Fruit fly (Drosophila melanogaster): ENCODE measurements around the gene tinc.

The tinc gene

DNA sequence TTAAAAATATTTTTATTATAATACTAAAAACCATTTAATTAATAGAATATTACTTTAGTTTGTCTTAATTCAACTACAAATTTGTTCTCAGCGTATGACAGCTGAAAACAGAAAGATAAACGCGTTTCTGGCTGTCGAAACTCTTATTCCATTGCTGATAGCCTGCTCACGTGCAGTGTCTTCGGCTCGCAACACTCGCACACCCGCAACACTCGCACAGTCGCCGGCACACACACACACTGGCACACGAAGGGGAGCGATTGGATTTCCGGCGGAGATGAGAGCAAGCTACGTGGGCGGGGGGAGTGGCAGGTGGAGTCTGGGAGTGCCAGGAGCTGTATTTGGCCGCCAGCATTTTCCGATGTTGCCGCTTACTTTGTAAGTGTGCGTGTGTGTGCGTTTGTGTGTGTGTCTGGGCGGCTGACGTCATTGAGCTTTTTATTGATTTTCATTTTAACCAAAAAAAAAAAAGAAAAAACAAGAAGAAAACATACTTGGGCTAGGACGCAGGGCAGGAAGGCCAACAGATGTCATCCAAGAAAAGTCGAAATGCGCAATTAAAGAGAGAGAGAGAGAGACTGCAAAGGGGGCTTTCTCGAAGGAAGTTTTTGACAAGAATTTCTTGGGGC is 106.6 kb downstream of the tinc start:
- TF ChIP-seq CG12768 (GFP tag; optimal IDR thresholded peaks at IDR 0.05) (no peak), cic (GFP tag; optimal IDR thresholded peaks at IDR 0.05) (no peak), tj (GFP tag; optimal IDR thresholded peaks at IDR 0.05) (no peak), kay (GFP tag; ENCODE audit: borderline replicate concordance) (no peak), Hr96 (GFP tag; optimal IDR thresholded peaks at IDR 0.05) (no peak), CG1620 (GFP tag; optimal IDR thresholded peaks at IDR 0.05) (no peak), bab1 (GFP tag; optimal IDR thresholded peaks at IDR 0.05) (no peak), CG33017 (tag; optimal IDR thresholded peaks at IDR 0.05) (no peak), toe (GFP tag; optimal IDR thresholded peaks at IDR 0.05) (no peak), Crg-1 (GFP tag; optimal IDR thresholded peaks at IDR 0.05) (no peak)

DNA sequence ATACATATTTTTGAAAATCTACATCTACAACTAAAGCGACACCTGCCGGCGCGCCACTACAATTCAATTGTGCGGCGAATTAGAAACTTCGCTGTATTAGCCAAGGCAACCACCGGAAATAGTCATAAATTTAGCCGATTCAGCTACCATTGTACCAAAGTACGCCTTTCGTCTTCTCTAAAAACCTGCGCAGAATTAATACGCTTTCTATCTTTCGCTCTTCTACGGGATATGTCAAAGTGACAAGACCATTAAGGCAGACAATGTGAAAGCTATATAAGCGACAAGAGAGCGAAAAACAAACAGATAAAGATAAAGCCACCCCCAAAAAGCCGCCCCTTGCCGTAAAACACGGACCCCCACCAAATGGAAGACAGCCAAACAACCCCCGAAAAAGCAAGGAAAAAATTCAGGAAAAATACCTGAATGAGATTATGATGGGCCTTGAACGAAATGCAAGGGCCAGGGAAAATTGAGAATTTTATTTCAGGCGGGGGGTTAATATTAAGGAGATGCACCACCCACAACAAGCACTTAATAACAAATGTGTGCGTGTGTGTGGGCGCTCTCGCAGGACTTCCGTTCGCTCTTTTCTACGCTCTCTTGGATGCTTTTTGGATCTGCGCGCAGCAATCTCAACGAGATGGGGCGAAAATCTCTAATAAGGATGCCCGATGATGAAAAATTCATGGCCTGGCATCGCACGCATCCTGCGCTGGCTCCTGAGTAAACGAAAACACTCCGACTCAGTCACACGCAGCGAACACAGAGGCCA is 108.0 kb downstream of the tinc start, which contains the start of gene cpo:
cpo (plus strand) TSS at position 725 of the 775 bp plus-strand sequence.
- TF ChIP-seq pad (GFP tag; optimal IDR thresholded peaks at IDR 0.05) (peak; percentile 53), toe (GFP tag; optimal IDR thresholded peaks at IDR 0.05) (peak; percentile 56), Clk (GFP tag; optimal IDR thresholded peaks at IDR 0.05) (no peak), cnc (optimal IDR thresholded peaks at IDR 0.05) (no peak), cic (GFP tag; optimal IDR thresholded peaks at IDR 0.05) (peak; percentile 58), CG14711 (tag; optimal IDR thresholded peaks at IDR 0.05) (peak; percentile 35), CG12768 (GFP tag; optimal IDR thresholded peaks at IDR 0.05) (peak; percentile 72), CG11617 (GFP tag; optimal IDR thresholded peaks at IDR 0.05) (peak; percentile 60), Hr96 (GFP tag; optimal IDR thresholded peaks at IDR 0.05) (peak; percentile 69), kay (GFP tag; ENCODE audit: borderline replicate concordance) (no peak), CG5204 (GFP tag; optimal IDR thresholded peaks at IDR 0.05) (peak; percentile 74), CG33017 (tag; optimal IDR thresholded peaks at IDR 0.05) (peak; percentile 55), CG7045 (GFP tag; optimal IDR thresholded peaks at IDR 0.05) (peak; percentile 87), bab1 (GFP tag; optimal IDR thresholded peaks at IDR 0.05) (no peak), Mnt (GFP tag; optimal IDR thresholded peaks at IDR 0.05) (peak; percentile 37), ovo (GFP tag; optimal IDR thresholded peaks at IDR 0.05) (peak; percentile 62), CG7101 (tag; optimal IDR thresholded peaks at IDR 0.05) (peak; percentile 71), Crg-1 (GFP tag; optimal IDR thresholded peaks at IDR 0.05) (no peak), tj (GFP tag; optimal IDR thresholded peaks at IDR 0.05) (peak; percentile 18), CG1620 (GFP tag; optimal IDR thresholded peaks at IDR 0.05) (no peak)

DNA sequence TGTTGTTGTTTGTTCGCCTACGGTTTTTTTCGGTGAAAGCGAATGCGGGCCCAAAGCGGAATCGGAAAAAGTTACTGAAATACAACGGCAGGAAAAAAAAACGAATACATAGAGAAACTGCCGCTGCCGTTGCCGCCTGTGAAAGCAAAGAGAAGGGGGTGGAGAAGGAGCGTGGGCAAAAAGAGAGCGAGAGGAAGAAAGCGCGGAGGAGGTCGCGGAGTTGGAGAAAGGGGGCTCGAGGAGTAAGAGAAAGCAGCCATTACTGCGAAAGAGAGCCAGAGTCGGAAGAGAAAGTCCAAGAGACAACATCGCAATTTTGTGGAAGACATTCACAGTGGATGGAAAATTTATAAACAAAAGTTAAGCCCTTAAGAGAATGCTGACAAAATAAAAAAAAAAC is 108.9 kb downstream of the tinc start:
- TF ChIP-seq cnc (optimal IDR thresholded peaks at IDR 0.05) (no peak), Hr96 (GFP tag; optimal IDR thresholded peaks at IDR 0.05) (no peak), cic (GFP tag; optimal IDR thresholded peaks at IDR 0.05) (no peak), ovo (GFP tag; optimal IDR thresholded peaks at IDR 0.05) (no peak), CG7045 (GFP tag; optimal IDR thresholded peaks at IDR 0.05) (no peak), tj (GFP tag; optimal IDR thresholded peaks at IDR 0.05) (no peak), CG11617 (GFP tag; optimal IDR thresholded peaks at IDR 0.05) (no peak), Clk (GFP tag; optimal IDR thresholded peaks at IDR 0.05) (no peak)

Data from whole organism, adult.